Worm (Caenorhabditis elegans): ENCODE data around the gene cnc-9.

DNA sequence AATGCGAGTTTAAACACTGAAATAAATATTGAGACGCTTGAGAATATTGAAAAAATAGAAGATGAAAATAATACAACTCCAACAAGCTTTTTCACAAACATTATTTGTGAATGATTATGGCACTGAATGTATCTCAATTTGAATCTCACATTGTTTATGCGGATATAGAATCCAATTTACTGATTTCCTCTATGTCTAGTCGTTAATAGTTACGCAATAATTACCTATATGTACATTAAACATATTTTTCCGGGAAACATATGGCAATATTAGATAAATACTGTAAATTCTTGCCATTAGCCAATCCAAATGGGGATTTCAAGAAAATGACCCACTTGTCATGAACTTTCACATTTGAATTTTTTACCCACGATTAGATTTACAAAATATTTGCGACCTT lies 4.6 kb downstream of the cnc-9 start, which contains the start of gene srx-9:
- TF ChIP-seq unc-39 (tag; optimal IDR thresholded peaks at IDR 0.05) (no peak), dpl-1 (GFP tag; optimal IDR thresholded peaks at IDR 0.05) (no peak), nhr-11 (tag; optimal IDR thresholded peaks at IDR 0.05) (no peak), nhr-10 (tag; optimal IDR thresholded peaks at IDR 0.05) (no peak), hlh-11 (tag; optimal IDR thresholded peaks at IDR 0.05) (no peak), nhr-25 (tag; optimal IDR thresholded peaks at IDR 0.05; ENCODE audit: borderline replicate concordance, insufficient read depth) (no peak), tag-97 (GFP tag; IDR thresholded peaks at IDR 0.05) (no peak), nhr-102 (tag; optimal IDR thresholded peaks at IDR 0.05) (no peak), set-16 (GFP tag; IDR thresholded peaks at IDR 0.05) (no peak)

Data from whole organism, L4 larva.